Fruit fly (Drosophila melanogaster) whole organism, embryonic: Measurements from ENCODE around the gene Prim1.

Experiments used
- Bdp1 ChIP-seq: fragments of 200-800 bp; sonication (Bioruptor generic); optimal IDR thresholded peaks from 3 replicates; lab custom pipeline; 2016; ENCODE audit warnings: missing biosample characterization, missing genetic modification characterization
- Bteb2 ChIP-seq: fragments of 200-800 bp; sonication (Bioruptor generic); optimal IDR thresholded peaks from 2 replicates; lab custom pipeline; 2016; ENCODE audit warnings: missing biosample characterization, missing genetic modification characterization
- CG10274 ChIP-seq: fragments of 200-800 bp; sonication (Bioruptor generic); optimal IDR thresholded peaks from 3 replicates; lab custom pipeline; 2017; ENCODE audit warnings: missing biosample characterization, mild to moderate bottlenecking, missing genetic modification characterization
- CG10366 ChIP-seq: fragments of 200-800 bp; sonication (Bioruptor generic); IDR thresholded peaks from 2 replicates; pipeline ENCODE4 v1.3.6; 2022; ENCODE audit warnings: missing biosample characterization, missing genetic modification characterization
- CG12071 ChIP-seq: fragments of 200-800 bp; sonication (Bioruptor generic); optimal IDR thresholded peaks from 3 replicates; lab custom pipeline; 2018; ENCODE audit warnings: missing biosample characterization, mild to moderate bottlenecking, missing genetic modification characterization
- CG12155 ChIP-seq: fragments of 200-800 bp; sonication (Bioruptor generic); optimal IDR thresholded peaks from 3 replicates; lab custom pipeline; 2016; ENCODE audit warnings: missing biosample characterization, missing genetic modification characterization
- CG13424 ChIP-seq: fragments of 200-800 bp; sonication (Bioruptor generic); optimal IDR thresholded peaks from 2 replicates; lab custom pipeline; 2019; ENCODE audit warnings: missing biosample characterization, mild to moderate bottlenecking, missing genetic modification characterization, moderate library complexity
- CG13775 ChIP-seq: fragments of 200-800 bp; sonication (Bioruptor generic); optimal IDR thresholded peaks from 3 replicates; lab custom pipeline; 2017; ENCODE audit warnings: missing biosample characterization, mild to moderate bottlenecking, missing genetic modification characterization
- CG16779 ChIP-seq: fragments of 200-800 bp; sonication (Bioruptor generic); IDR thresholded peaks from 2 replicates; pipeline ENCODE4 v1.3.6; 2022; ENCODE audit warnings: missing biosample characterization, missing genetic modification characterization
- CG17568 ChIP-seq: fragments of 200-800 bp; sonication (Bioruptor generic); optimal IDR thresholded peaks from 2 replicates; lab custom pipeline; 2018; ENCODE audit warnings: missing biosample characterization, mild to moderate bottlenecking, missing genetic modification characterization, moderate library complexity
- CG18011 ChIP-seq: fragments of 200-800 bp; sonication (Bioruptor generic); optimal IDR thresholded peaks from 2 replicates; lab custom pipeline; 2017; ENCODE audit warnings: missing biosample characterization, missing genetic modification characterization, mild to moderate bottlenecking, moderate library complexity, missing genotype
- CG2712 ChIP-seq: fragments of 200-800 bp; optimal IDR thresholded peaks from 3 replicates; lab custom pipeline; 2019; ENCODE audit warnings: missing biosample characterization, mild to moderate bottlenecking, missing genetic modification characterization, moderate library complexity
- CG31224 ChIP-seq: fragments of 200-800 bp; sonication (Bioruptor generic); IDR thresholded peaks from 2 replicates; pipeline ENCODE4 v1.3.6; 2022; ENCODE audit warnings: missing biosample characterization, missing genetic modification characterization
- CG32767 ChIP-seq: fragments of 200-800 bp; sonication (Bioruptor generic); IDR thresholded peaks from 2 replicates; pipeline ENCODE4 v1.3.6; 2022; ENCODE audit warnings: missing biosample characterization, missing genetic modification characterization
- CG33557 ChIP-seq: fragments of 200-800 bp; sonication (Bioruptor generic); optimal IDR thresholded peaks from 2 replicates; lab custom pipeline; 2019; ENCODE audit warnings: missing biosample characterization, mild to moderate bottlenecking, missing genetic modification characterization, moderate library complexity
- CG34376 ChIP-seq: fragments of 200-800 bp; sonication (Bioruptor generic); optimal IDR thresholded peaks from 2 replicates; lab custom pipeline; 2018; ENCODE audit warnings: missing biosample characterization, mild to moderate bottlenecking, missing genetic modification characterization
- CG3726 ChIP-seq: fragments of 200-800 bp; sonication (Bioruptor generic); IDR thresholded peaks from 3 replicates; pipeline ENCODE4, ENCODE4 v1.3.6; 2022; ENCODE audit warnings: missing biosample characterization, missing genetic modification characterization
- CG4404 ChIP-seq: fragments of 200-800 bp; sonication (Bioruptor generic); IDR thresholded peaks from 2 replicates; pipeline ENCODE4 v1.3.6; 2022; ENCODE audit warnings: missing biosample characterization, missing genetic modification characterization
- CG8924 ChIP-seq: fragments of 200-800 bp; optimal IDR thresholded peaks from 3 replicates; lab custom pipeline; 2019; ENCODE audit warnings: missing biosample characterization, mild to moderate bottlenecking, missing genetic modification characterization, moderate library complexity
- CG9727 ChIP-seq: fragments of 200-800 bp; sonication (Bioruptor generic); optimal IDR thresholded peaks from 3 replicates; lab custom pipeline; 2017; ENCODE audit warnings: missing biosample characterization, mild to moderate bottlenecking, missing genetic modification characterization
- Dek ChIP-seq: fragments of 200-800 bp; sonication (Bioruptor generic); optimal IDR thresholded peaks from 3 replicates; lab custom pipeline; 2019; ENCODE audit warnings: missing biosample characterization, mild to moderate bottlenecking, missing genetic modification characterization, moderate library complexity
- E2f1 ChIP-seq: fragments of 200-800 bp; sonication (Bioruptor generic); IDR thresholded peaks from 2 replicates; pipeline ENCODE4 v1.3.6; 2022; ENCODE audit warnings: missing biosample characterization, missing genetic modification characterization
- Ets65A ChIP-seq: fragments of 200-800 bp; sonication (Bioruptor generic); peaks from one replicate; lab custom pipeline; 2016; ENCODE audit warnings: missing biosample characterization, missing genetic modification characterization
- Fer3 ChIP-seq: fragments of 200-800 bp; sonication (Bioruptor generic); optimal IDR thresholded peaks from 2 replicates; lab custom pipeline; 2018; ENCODE audit warnings: missing biosample characterization, mild to moderate bottlenecking, missing genetic modification characterization, moderate library complexity
- HHEX ChIP-seq: fragments of 200-800 bp; sonication (Bioruptor generic); optimal IDR thresholded peaks from 3 replicates; lab custom pipeline; 2017; ENCODE audit warnings: missing biosample characterization, mild to moderate bottlenecking, missing genetic modification characterization, missing genetic modification reagents
- HLH3B ChIP-seq: fragments of 200-800 bp; sonication (Bioruptor generic); IDR thresholded peaks from 2 replicates; pipeline ENCODE4 v1.3.6; 2022; ENCODE audit warnings: missing biosample characterization, missing genetic modification characterization
- Hr3 ChIP-seq: fragments of 200-800 bp; sonication (Bioruptor generic); optimal IDR thresholded peaks from 3 replicates; lab custom pipeline; 2016; ENCODE audit warnings: missing biosample characterization, missing genetic modification characterization
- Lhr ChIP-seq: fragments of 200-800 bp; sonication (Bioruptor generic); optimal IDR thresholded peaks from 3 replicates; lab custom pipeline; 2017; ENCODE audit warnings: mild to moderate bottlenecking, missing biosample characterization, missing genetic modification reagents, missing genetic modification characterization
- Lpt ChIP-seq: fragments of >200 bp; optimal IDR thresholded peaks from 2 replicates; lab custom pipeline; 2018; ENCODE audit warnings: missing biosample characterization, missing genetic modification characterization
- Mad ChIP-seq: fragments of 200-800 bp; sonication (Bioruptor generic); optimal IDR thresholded peaks from 2 replicates; lab custom pipeline; 2016; ENCODE audit warnings: missing biosample characterization, missing genetic modification characterization
- Oli ChIP-seq: fragments of 200-800 bp; sonication (Bioruptor generic); optimal IDR thresholded peaks from 2 replicates; lab custom pipeline; 2018; ENCODE audit warnings: missing biosample characterization, mild to moderate bottlenecking, missing genetic modification characterization, moderate library complexity
- Rfx ChIP-seq: fragments of 200-800 bp; sonication (Bioruptor generic); IDR thresholded peaks from 2 replicates; pipeline ENCODE4 v1.3.6; 2022; ENCODE audit warnings: missing biosample characterization, missing genetic modification characterization
- Rx ChIP-seq: fragments of 200-800 bp; sonication (Bioruptor generic); IDR thresholded peaks from 2 replicates; pipeline ENCODE4 v1.3.6; 2022; ENCODE audit warnings: missing biosample characterization, missing genetic modification characterization
- Stat92E ChIP-seq, 3 experiments: fragments of >200 bp in 2 of 3; fragments of 200-800 bp in 1 of 3; sonication (Bioruptor generic) in 1 of 3; optimal IDR thresholded peaks; 2 replicates each; lab custom pipeline; 2017 to 2019; ENCODE audit warnings: missing biosample characterization in 3 of 3, missing genetic modification characterization in 3 of 3, mild to moderate bottlenecking in 1 of 3, moderate library complexity in 1 of 3
- Xbp1 ChIP-seq: fragments of 200-800 bp; sonication (Bioruptor generic); optimal IDR thresholded peaks from 3 replicates; lab custom pipeline; 2016; ENCODE audit warnings: missing biosample characterization, mild to moderate bottlenecking, missing genetic modification characterization
- YL-1 ChIP-seq: fragments of 200-800 bp; sonication (Bioruptor generic); optimal IDR thresholded peaks from 3 replicates; lab custom pipeline; 2017; ENCODE audit warnings: missing biosample characterization, mild to moderate bottlenecking, missing genetic modification characterization
- corto ChIP-seq: fragments of 200-800 bp; sonication (Bioruptor generic); optimal IDR thresholded peaks from 2 replicates; lab custom pipeline; 2016; ENCODE audit warnings: missing biosample characterization, mild to moderate bottlenecking, missing genetic modification characterization, moderate library complexity
- crp ChIP-seq, 2 experiments: fragments of 200-800 bp; sonication (Bioruptor generic); optimal IDR thresholded peaks; 2 replicates in 1 of 2; 3 replicates in 1 of 2; lab custom pipeline; 2017; ENCODE audit warnings: missing biosample characterization in 2 of 2, missing genetic modification characterization in 2 of 2, mild to moderate bottlenecking in 1 of 2, moderate library complexity in 1 of 2
- disco-r ChIP-seq: fragments of 200-800 bp; sonication (Bioruptor generic); optimal IDR thresholded peaks from 2 replicates; lab custom pipeline; 2016; ENCODE audit warnings: missing biosample characterization, missing genetic modification characterization
- exex ChIP-seq: fragments of 200-800 bp; sonication (Bioruptor generic); optimal IDR thresholded peaks from 4 replicates; lab custom pipeline; 2018; ENCODE audit warnings: missing biosample characterization, mild to moderate bottlenecking, missing genetic modification characterization, moderate library complexity
- fru ChIP-seq: fragments of >200 bp; optimal IDR thresholded peaks from 2 replicates; lab custom pipeline; 2017
- gem ChIP-seq: fragments of 200-800 bp; sonication (Bioruptor generic); optimal IDR thresholded peaks from 2 replicates; lab custom pipeline; 2019; ENCODE audit warnings: missing biosample characterization, mild to moderate bottlenecking, missing genetic modification characterization, moderate library complexity
- gfzf ChIP-seq: fragments of 200-800 bp; sonication (Bioruptor generic); optimal IDR thresholded peaks from 2 replicates; lab custom pipeline; 2016; ENCODE audit warnings: missing biosample characterization, mild to moderate bottlenecking, missing genetic modification characterization, moderate library complexity
- hb ChIP-seq: fragments of 200-800 bp; sonication (Bioruptor generic); IDR thresholded peaks from 3 replicates; pipeline ENCODE4 v1.3.6; 2022; ENCODE audit warnings: missing biosample characterization, missing genetic modification characterization; ENCODE audit not compliant: partially characterized antibody
- ind ChIP-seq: fragments of 200-800 bp; sonication (Bioruptor generic); optimal IDR thresholded peaks from 3 replicates; lab custom pipeline; 2016; ENCODE audit warnings: missing biosample characterization, missing genetic modification characterization
- kni ChIP-seq: fragments of 200-800 bp; sonication (Bioruptor generic); optimal IDR thresholded peaks from 3 replicates; lab custom pipeline; 2017; ENCODE audit warnings: mild to moderate bottlenecking, missing biosample characterization, missing genetic modification reagents, missing genetic modification characterization
- lbe ChIP-seq: fragments of 200-800 bp; sonication (Bioruptor generic); optimal IDR thresholded peaks from 2 replicates; lab custom pipeline; 2016; ENCODE audit warnings: missing biosample characterization, mild to moderate bottlenecking, missing genetic modification characterization
- psq ChIP-seq: fragments of 200-800 bp; sonication (Bioruptor generic); optimal IDR thresholded peaks from 2 replicates; lab custom pipeline; 2017; ENCODE audit warnings: missing biosample characterization, missing genetic modification characterization
- sens-2 ChIP-seq: fragments of 200-800 bp; sonication (Bioruptor generic); IDR thresholded peaks from 2 replicates; pipeline ENCODE4 v1.3.6; 2022; ENCODE audit warnings: missing biosample characterization, missing genetic modification characterization
- tap ChIP-seq: fragments of 200-800 bp; optimal IDR thresholded peaks from 3 replicates; lab custom pipeline; 2019; ENCODE audit warnings: missing biosample characterization, mild to moderate bottlenecking, missing genetic modification characterization, moderate library complexity
- zfh2 ChIP-seq: fragments of 200-800 bp; sonication (Bioruptor generic); optimal IDR thresholded peaks from 2 replicates; lab custom pipeline; 2016; ENCODE audit warnings: missing biosample characterization, missing genetic modification characterization

Gene Prim1

dm6 chr3L:8308891-8309352, 31.2 kb upstream of the Prim1 start, which contains the start of gene BI-1 (continued):
- TF ChIP-seq kni: peak; percentile 83
- TF ChIP-seq crp (GFP tag; optimal IDR thresholded peaks at IDR 0.05; lab: Kevin White, UChicago): peak; percentile 2 to 83
- no peak for TF ChIP-seq CG32767
- no peak for TF ChIP-seq E2f1
- TF ChIP-seq CG3726 (GFP tag; lab: Robert Waterston, UW): no peak
- TF ChIP-seq Lhr (GFP tag; lab: Kevin White, UChicago): peak; percentile 26
- no peak for TF ChIP-seq fru (lab: Kevin White, UChicago)
- TF ChIP-seq corto (GFP tag; lab: Kevin White, UChicago): peak; percentile 17
- peak; percentile 51 for TF ChIP-seq HHEX (GFP tag; lab: Kevin White, UChicago)
- TF ChIP-seq CG31224: no peak
- TF ChIP-seq CG12071 (GFP tag; lab: Kevin White, UChicago): no peak
- TF ChIP-seq CG18011 (GFP tag; lab: Kevin White, UChicago): peak; percentile 49
- TF ChIP-seq CG10274 (GFP tag; lab: Kevin White, UChicago): peak; percentile 22
- peak; percentile 57 for TF ChIP-seq Hr3 (GFP tag; lab: Kevin White, UChicago)
- TF ChIP-seq CG13424 (tag; lab: Kevin White, UChicago): peak; percentile 70
- peak; percentile 15 for TF ChIP-seq gfzf (GFP tag; lab: Kevin White, UChicago)
- no peak for TF ChIP-seq hb (GFP tag; lab: Robert Waterston, UW)
- no peak for TF ChIP-seq psq
- TF ChIP-seq tap (tag; lab: Kevin White, UChicago): no peak
- peak; percentile 75 for TF ChIP-seq gem
- peak; percentile 54 for TF ChIP-seq exex (tag; lab: Kevin White, UChicago)
- TF ChIP-seq ind (GFP tag; lab: Kevin White, UChicago): peak; percentile 65
- peak; percentile 58 for TF ChIP-seq CG33557
- TF ChIP-seq Stat92E (GFP tag; optimal IDR thresholded peaks at IDR 0.05; lab: Kevin White, UChicago): peak in 1 of 3 experiments; percentile 43
- peak; percentile 69 for TF ChIP-seq Fer3 (tag; lab: Kevin White, UChicago)
- no peak for TF ChIP-seq CG16779
- no peak for TF ChIP-seq HLH3B (GFP tag; lab: Robert Waterston, UW)
- TF ChIP-seq CG8924 (tag; lab: Kevin White, UChicago): no peak
- peak; percentile 27 for TF ChIP-seq Mad
- peak; percentile 63 for TF ChIP-seq CG9727 (GFP tag; lab: Kevin White, UChicago)
- peak; percentile 69; the same call in 1 of the 2 replicates for TF ChIP-seq Rfx
- TF ChIP-seq CG2712 (tag; lab: Kevin White, UChicago): peak; percentile 67
- TF ChIP-seq CG34376: peak; percentile 82
- peak; percentile 89 for TF ChIP-seq Xbp1 (GFP tag; lab: Kevin White, UChicago)
- TF ChIP-seq Lpt (GFP tag; lab: Kevin White, UChicago): no peak
- peak; percentile 58 for TF ChIP-seq CG12155
- TF ChIP-seq YL-1: peak; percentile 88
- peak; percentile 23 for TF ChIP-seq disco-r (GFP tag; lab: Kevin White, UChicago)
- TF ChIP-seq Oli (tag; lab: Kevin White, UChicago): peak; percentile 56
- TF ChIP-seq zfh2 (GFP tag; lab: Kevin White, UChicago): peak; percentile 78
- TF ChIP-seq Rx (GFP tag; lab: Robert Waterston, UW): 0 out of 2 replicates have a peak, but pooled peaks have one; percentile 3
- peak; percentile 48 for TF ChIP-seq lbe (GFP tag; lab: Kevin White, UChicago)
- no peak for TF ChIP-seq sens-2 (GFP tag; lab: Robert Waterston, UW)
- peak; percentile 69 for TF ChIP-seq Dek (tag; lab: Kevin White, UChicago)
- TF ChIP-seq CG13775 (GFP tag; lab: Kevin White, UChicago): peak; percentile 61
- 0 out of 2 replicates have a peak, but pooled peaks have one; percentile 7 for TF ChIP-seq CG10366
- TF ChIP-seq Bteb2 (GFP tag; lab: Kevin White, UChicago): no peak
- peak; percentile 94 for TF ChIP-seq Ets65A
- TF ChIP-seq CG4404 (GFP tag; lab: Robert Waterston, UW): peak; percentile 60
- peak; percentile 4 for TF ChIP-seq CG17568
- TF ChIP-seq Bdp1: peak; percentile 32
